Fruit fly (Drosophila melanogaster) Kc167 (cell line): ENCODE data around the gene Mst84B.

Experiments used
- Myc ChIP-seq: fragments of >200 bp; optimal IDR thresholded peaks from 2 replicates; lab custom pipeline; 2017; ENCODE audit warnings: missing external identifiers
- psq ChIP-seq: fragments of >200 bp; optimal IDR thresholded peaks from 2 replicates; lab custom pipeline; 2017; ENCODE audit warnings: missing external identifiers

- TF ChIP-seq psq (lab: Kevin White, UChicago) (no peak), Myc (lab: Kevin White, UChicago) (no peak)
Measured at dm6 chr3R:7085983-7086376, 24.0 kb downstream of the Mst84B start, which contains the start of gene Tailor.
